Fruit fly (Drosophila melanogaster): ENCODE results near the gene CG2750.

The CG2750 gene

DNA sequence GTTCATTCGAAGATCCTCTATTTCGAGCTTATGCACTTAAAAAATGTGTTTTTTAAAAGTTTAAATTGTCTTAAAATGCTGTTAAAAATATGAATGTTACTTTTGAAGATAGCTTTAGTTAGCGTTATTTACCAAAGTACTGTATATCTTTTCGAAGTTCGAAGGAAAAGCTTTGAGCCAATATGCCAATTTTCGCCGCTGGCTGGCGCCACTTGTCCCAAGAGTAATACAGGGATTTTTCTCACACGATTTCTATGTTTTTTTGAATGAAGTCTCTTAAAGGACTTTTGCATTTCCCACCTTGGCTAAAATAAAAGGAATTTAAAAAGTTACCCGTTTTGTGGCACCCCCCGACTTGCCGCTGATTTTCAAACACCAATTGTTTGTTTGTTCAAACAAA is 2.8 kb upstream of the CG2750 start:
- TF ChIP-seq psq (optimal IDR thresholded peaks at IDR 0.05) (no peak), CG8478 (optimal IDR thresholded peaks at IDR 0.05) (no peak), pan (optimal IDR thresholded peaks at IDR 0.05) (no peak), EcR (GFP tag; optimal IDR thresholded peaks at IDR 0.05) (no peak), usp (GFP tag; optimal IDR thresholded peaks at IDR 0.05) (no peak), Dll (optimal IDR thresholded peaks at IDR 0.05) (no peak)

dm6 chrX:12119349-12119748 is 12.3 kb downstream of the CG2750 start:
- TF ChIP-seq usp (GFP tag; optimal IDR thresholded peaks at IDR 0.05) (no peak), psq (optimal IDR thresholded peaks at IDR 0.05) (no peak), Dll (optimal IDR thresholded peaks at IDR 0.05) (no peak)

dm6 chrX:12128045-12128444 is 21.0 kb downstream of the CG2750 start:
- no peak for TF ChIP-seq Dll (optimal IDR thresholded peaks at IDR 0.05)
- TF ChIP-seq CG8478 (optimal IDR thresholded peaks at IDR 0.05): no peak
- no peak for TF ChIP-seq usp (GFP tag; optimal IDR thresholded peaks at IDR 0.05)
- no peak for TF ChIP-seq pan (optimal IDR thresholded peaks at IDR 0.05)
- no peak for TF ChIP-seq psq (optimal IDR thresholded peaks at IDR 0.05)
- no peak for TF ChIP-seq EcR (GFP tag; optimal IDR thresholded peaks at IDR 0.05)
